Fruit fly (Drosophila melanogaster): Measurements from ENCODE around the gene CG3164.

Gene CG3164

DNA sequence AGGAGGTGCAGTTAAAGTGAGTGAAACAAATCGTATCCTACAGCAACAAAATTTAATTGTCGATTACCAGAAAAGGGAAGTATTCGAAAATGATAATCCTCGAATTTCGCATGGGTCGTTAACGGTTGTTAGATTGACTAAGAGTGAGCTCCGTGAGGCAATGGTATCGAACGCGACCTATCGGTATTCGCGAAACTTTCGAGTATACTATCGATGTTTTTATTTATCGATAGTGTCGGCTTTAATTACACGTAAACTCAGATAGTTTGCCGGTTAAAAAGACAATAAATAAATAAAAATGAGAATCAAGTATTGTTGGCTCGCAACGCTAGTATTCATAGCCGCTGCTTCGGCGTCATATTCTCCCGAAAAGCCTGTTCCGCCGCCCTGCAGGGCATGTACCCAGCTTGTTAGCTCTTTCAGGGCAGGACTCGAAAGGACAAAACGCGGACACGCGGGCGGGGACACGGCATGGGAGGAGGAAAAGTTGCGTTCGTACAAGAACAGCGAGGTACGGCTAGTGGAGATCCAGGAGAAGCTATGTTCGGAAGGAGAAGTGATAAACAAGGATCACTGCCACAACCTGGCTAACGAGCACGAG, 28.3 kb downstream of the CG3164 start, which contains the start of gene Creld (continued):
- TF ChIP-seq CG12391 (tag; optimal IDR thresholded peaks at IDR 0.05) (no peak), CG30431 (GFP tag; optimal IDR thresholded peaks at IDR 0.05) (no peak), oc (tag; optimal IDR thresholded peaks at IDR 0.05) (no peak), Oaz (GFP tag; IDR thresholded peaks at IDR 0.05) (no peak), pnt (GFP tag; optimal IDR thresholded peaks at IDR 0.05) (no peak), CG11085 (GFP tag; IDR thresholded peaks at IDR 0.05) (no peak), Six4 (GFP tag; optimal IDR thresholded peaks at IDR 0.05) (no peak), CG1603 (tag; optimal IDR thresholded peaks at IDR 0.05) (no peak), Ets65A (GFP tag) (peak; percentile 63), luna (GFP tag; optimal IDR thresholded peaks at IDR 0.05) (no peak), maf-S (GFP tag; optimal IDR thresholded peaks at IDR 0.05) (no peak), HHEX (GFP tag; optimal IDR thresholded peaks at IDR 0.05) (no peak), CG9215 (GFP tag; IDR thresholded peaks at IDR 0.05) (no peak), CG1024 (GFP tag; IDR thresholded peaks at IDR 0.05) (no peak), ci (GFP tag; IDR thresholded peaks at IDR 0.05) (no peak), wor (GFP tag; IDR thresholded peaks at IDR 0.05) (no peak), Lim3 (GFP tag; IDR thresholded peaks at IDR 0.05) (no peak), Atf6 (GFP tag; IDR thresholded peaks at IDR 0.05) (no peak), vvl (GFP tag; IDR thresholded peaks at IDR 0.05) (no peak), HmgZ (tag; optimal IDR thresholded peaks at IDR 0.05) (peak; percentile 74), CG8944 (GFP tag; optimal IDR thresholded peaks at IDR 0.05) (no peak), inv (GFP tag; IDR thresholded peaks at IDR 0.05; ENCODE audit: partially characterized antibody) (peak; percentile 99), CG6654 (GFP tag; optimal IDR thresholded peaks at IDR 0.05) (no peak), Nf-YC (tag; optimal IDR thresholded peaks at IDR 0.05) (no peak), Fer2 (tag; optimal IDR thresholded peaks at IDR 0.05) (no peak), CG34376 (GFP tag; optimal IDR thresholded peaks at IDR 0.05) (no peak), CG6254 (GFP tag; optimal IDR thresholded peaks at IDR 0.05) (no peak), CG11398 (GFP tag; optimal IDR thresholded peaks at IDR 0.05) (no peak), zfh2 (GFP tag; optimal IDR thresholded peaks at IDR 0.05) (peak; percentile 18), CG7987 (GFP tag; optimal IDR thresholded peaks at IDR 0.05) (peak; percentile 16), CG15011 (GFP tag; optimal IDR thresholded peaks at IDR 0.05) (no peak), CG2712 (tag; optimal IDR thresholded peaks at IDR 0.05) (no peak), odd (GFP tag; optimal IDR thresholded peaks at IDR 0.05) (no peak), CG18476 (GFP tag; optimal IDR thresholded peaks at IDR 0.05) (no peak), CG12744 (GFP tag; optimal IDR thresholded peaks at IDR 0.05) (no peak), dmrt99B (tag; optimal IDR thresholded peaks at IDR 0.05) (no peak), fd64A (GFP tag; optimal IDR thresholded peaks at IDR 0.05) (no peak), Sry-β (GFP tag; optimal IDR thresholded peaks at IDR 0.05) (no peak), aop (GFP tag; IDR thresholded peaks at IDR 0.05) (no peak), CG10431 (GFP tag; optimal IDR thresholded peaks at IDR 0.05) (no peak), D (optimal IDR thresholded peaks at IDR 0.05) (no peak), D (GFP tag; optimal IDR thresholded peaks at IDR 0.05) (no peak), fd3F (GFP tag; optimal IDR thresholded peaks at IDR 0.05) (no peak), zen2 (GFP tag; IDR thresholded peaks at IDR 0.05; ENCODE audit: partially characterized antibody) (peak; percentile 100), slou (GFP tag; optimal IDR thresholded peaks at IDR 0.05) (no peak), H15 (GFP tag; IDR thresholded peaks at IDR 0.05) (no peak), Mrtf (GFP tag; IDR thresholded peaks at IDR 0.05) (no peak), dm (GFP tag; optimal IDR thresholded peaks at IDR 0.05) (peak; percentile 20), lilli (GFP tag; optimal IDR thresholded peaks at IDR 0.05) (peak; percentile 43), CG6813 (GFP tag; optimal IDR thresholded peaks at IDR 0.05) (no peak), phol (tag; optimal IDR thresholded peaks at IDR 0.05) (peak; percentile 29), amos (GFP tag; IDR thresholded peaks at IDR 0.05; ENCODE audit: partially characterized antibody) (peak; percentile 100)

Data from whole organism, embryonic.